Worm (Caenorhabditis elegans) whole organism, L1 larva: ENCODE results near the gene T27F7.12.

Experiments
- ama-1 ChIP-seq: fragments of 150-350 bp; optimal IDR thresholded peaks from 2 replicates; lab custom pipeline; 2014
- ceh-8 ChIP-seq: fragments of 200-800 bp; sonication (Bioruptor generic); optimal IDR thresholded peaks from 2 replicates; lab custom pipeline; 2018; ENCODE audit warnings: mild to moderate bottlenecking, missing genetic modification characterization, moderate library complexity, missing compliant biosample characterization
- efl-1 ChIP-seq, 4 experiments: fragments of 150-350 bp; optimal IDR thresholded peaks in 3 of 4; peaks in 1 of 4; 1 replicate in 1 of 4; 2 replicates in 3 of 4; lab custom pipeline; 2014; ENCODE audit warnings: missing biosample characterization in 2 of 4, missing genetic modification characterization in 2 of 4, missing genetic modification reagents in 2 of 4
- fos-1 ChIP-seq: fragments of 150-350 bp; optimal IDR thresholded peaks from 2 replicates; lab custom pipeline; 2014; ENCODE audit warnings: missing biosample characterization, missing genetic modification characterization
- lin-35 ChIP-seq, 2 experiments: fragments of 150-350 bp; optimal IDR thresholded peaks; 2 replicates each; lab custom pipeline; 2014; ENCODE audit warnings: missing biosample characterization in 2 of 2, missing genetic modification characterization in 2 of 2, missing genetic modification reagents in 2 of 2
- lir-3 ChIP-seq: sonication (generic microtip); optimal IDR thresholded peaks from 2 replicates; lab custom pipeline; 2016; ENCODE audit warnings: mild to moderate bottlenecking, missing genetic modification characterization, moderate library complexity, missing compliant biosample characterization; ENCODE audit not compliant: poor library complexity
- mdl-1 ChIP-seq, 2 experiments: fragments of 150-350 bp; optimal IDR thresholded peaks; 2 replicates each; lab custom pipeline; 2014 to 2017; ENCODE audit warnings: missing biosample characterization in 2 of 2, missing genetic modification characterization in 2 of 2, inconsistent platforms in 1 of 2
- nhr-11 ChIP-seq: fragments of 150-350 bp; optimal IDR thresholded peaks from 2 replicates; lab custom pipeline; 2014; ENCODE audit warnings: missing biosample characterization, missing genetic modification characterization
- nhr-77 ChIP-seq: fragments of 150-350 bp; optimal IDR thresholded peaks from 2 replicates; lab custom pipeline; 2014; ENCODE audit warnings: missing biosample characterization, missing genetic modification characterization
- sox-4 ChIP-seq: sonication (generic microtip); optimal IDR thresholded peaks from 2 replicates; lab custom pipeline; 2016; ENCODE audit warnings: missing genetic modification characterization, missing compliant biosample characterization
- zag-1 ChIP-seq: fragments of 150-350 bp; optimal IDR thresholded peaks from 2 replicates; lab custom pipeline; 2014; ENCODE audit warnings: missing biosample characterization, missing genetic modification characterization
- ztf-11 ChIP-seq, 2 experiments: sonication (generic microtip); optimal IDR thresholded peaks; 2 replicates each; lab custom pipeline; 2016 to 2017; ENCODE audit warnings: missing genetic modification characterization in 2 of 2, missing biosample characterization in 1 of 2, missing compliant biosample characterization in 1 of 2

DNA sequence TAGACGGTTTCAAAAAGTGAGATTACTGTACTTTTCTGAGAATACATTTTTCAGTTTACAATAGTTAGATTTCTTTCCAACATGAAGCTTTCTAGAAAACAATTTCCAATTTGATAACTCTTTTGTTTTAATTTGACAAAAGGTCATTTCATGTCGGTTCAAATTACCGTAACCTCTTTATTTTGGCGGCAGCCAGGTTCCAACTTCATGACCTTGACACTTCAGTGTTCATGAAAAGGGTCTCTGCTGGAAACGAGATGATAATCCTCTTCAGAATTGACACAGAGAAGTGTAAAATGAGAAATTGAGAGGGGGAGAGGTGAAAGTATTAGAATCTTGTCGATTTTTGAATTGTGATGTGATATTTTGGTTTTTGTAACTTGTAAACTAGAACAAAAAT, 31.6 kb downstream of the T27F7.12 start:
- no peak for TF ChIP-seq efl-1 (optimal IDR thresholded peaks at IDR 0.05; lab: Kevin White, UChicago)
- TF ChIP-seq efl-1 (GFP tag; optimal IDR thresholded peaks at IDR 0.05 in 1 of 2; lab: Kevin White, UChicago) = no peak
- no peak for TF ChIP-seq zag-1 (tag; lab: Kevin White, UChicago)
- no peak for TF ChIP-seq ztf-11 (tag; optimal IDR thresholded peaks at IDR 0.05; lab: Kevin White, UChicago)
- no peak for TF ChIP-seq sox-4
- TF ChIP-seq lin-35 (GFP tag; optimal IDR thresholded peaks at IDR 0.05; lab: Kevin White, UChicago) = no peak
- TF ChIP-seq lir-3 = no peak
- no peak for TF ChIP-seq fos-1 (tag; lab: Kevin White, UChicago)
- no peak for TF ChIP-seq nhr-11 (tag; lab: Kevin White, UChicago)
- TF ChIP-seq ceh-8 = no peak
- no peak for TF ChIP-seq mdl-1 (tag; optimal IDR thresholded peaks at IDR 0.05; lab: Kevin White, UChicago)
- no peak for TF ChIP-seq ama-1 (lab: Kevin White, UChicago)
- no peak for TF ChIP-seq nhr-77 (tag; lab: Kevin White, UChicago)
